ENCODE assay signal across 1 fruit fly cellular context in genomic region chr2L:16541733-16542132, dm6.
A peak's percentile ranks its signal among the peaks of the same experiment; 100 is the strongest.
TF ChIP-seq lines count a peak whose summit lies in the region.

No protein-coding gene starts in this region.

TF ChIP-seq in whole organism, embryonic, 481 proteins besides CTCF, POLR2A, EP300 and RAD21 (continued from another document):
- TF ChIP-seq HLHmδ (GFP tag; optimal IDR thresholded peaks at IDR 0.05; lab: Kevin White, UChicago) (no peak), Hmr (GFP tag; optimal IDR thresholded peaks at IDR 0.05; lab: Kevin White, UChicago) (peak; percentile 46), sens (GFP tag; lab: Kevin White, UChicago) (peak; percentile 80), fd96Cb (tag; optimal IDR thresholded peaks at IDR 0.05; lab: Kevin White, UChicago) (no peak), row (GFP tag; IDR thresholded peaks at IDR 0.05; lab: Robert Waterston, UW) (peak; percentile 63), lilli (GFP tag; optimal IDR thresholded peaks at IDR 0.05; lab: Kevin White, UChicago) (peak; percentile 16), Myb (GFP tag; optimal IDR thresholded peaks at IDR 0.05; lab: Kevin White, UChicago) (no peak), CG2116 (GFP tag; optimal IDR thresholded peaks at IDR 0.05; lab: Kevin White, UChicago) (no peak), CG7556 (GFP tag; optimal IDR thresholded peaks at IDR 0.05; lab: Kevin White, UChicago) (peak; percentile 28), dmrt11E (tag; optimal IDR thresholded peaks at IDR 0.05; lab: Kevin White, UChicago) (no peak), NC2α (GFP tag; optimal IDR thresholded peaks at IDR 0.05; lab: Kevin White, UChicago) (no peak), CG13287 (GFP tag; IDR thresholded peaks at IDR 0.05; lab: Robert Waterston, UW; ENCODE audit: partially characterized antibody) (no peak), CG9932 (GFP tag; IDR thresholded peaks at IDR 0.05; lab: Robert Waterston, UW) (peak; percentile 43), H2.0 (GFP tag; IDR thresholded peaks at IDR 0.05; lab: Robert Waterston, UW) (0 out of 2 replicates have a peak, but pooled peaks have one; percentile 24), lab (GFP tag; optimal IDR thresholded peaks at IDR 0.05; lab: Kevin White, UChicago) (peak; percentile 33), Meics (GFP tag; optimal IDR thresholded peaks at IDR 0.05; lab: Kevin White, UChicago) (peak; percentile 1), CG10147 (GFP tag; optimal IDR thresholded peaks at IDR 0.05; lab: Kevin White, UChicago) (peak; percentile 3), eve (GFP tag; optimal IDR thresholded peaks at IDR 0.05; lab: Kevin White, UChicago) (no peak), CG30403 (GFP tag; optimal IDR thresholded peaks at IDR 0.05; lab: Kevin White, UChicago) (peak; percentile 21), CG17568 (GFP tag; optimal IDR thresholded peaks at IDR 0.05; lab: Kevin White, UChicago) (no peak), bbx (GFP tag; IDR thresholded peaks at IDR 0.05; lab: Robert Waterston, UW; ENCODE audit: partially characterized antibody) (no peak), CG6854 (GFP tag; optimal IDR thresholded peaks at IDR 0.05; lab: Kevin White, UChicago) (peak; percentile 42), CG6813 (GFP tag; optimal IDR thresholded peaks at IDR 0.05; lab: Kevin White, UChicago) (peak; percentile 50), Pdp1 (GFP tag; optimal IDR thresholded peaks at IDR 0.05; lab: Kevin White, UChicago) (peak in 1 of 2 experiments; percentile 11), CG11504 (tag; optimal IDR thresholded peaks at IDR 0.05; lab: Kevin White, UChicago) (peak; percentile 26), Hmx (GFP tag; optimal IDR thresholded peaks at IDR 0.05; lab: Kevin White, UChicago) (no peak), Sin3A (optimal IDR thresholded peaks at IDR 0.05; lab: Kevin White, UChicago) (no peak), CG15269 (tag; optimal IDR thresholded peaks at IDR 0.05; lab: Kevin White, UChicago) (peak; percentile 16), bcd (GFP tag; optimal IDR thresholded peaks at IDR 0.05; lab: Kevin White, UChicago) (peak; percentile 7), nerfin-1 (tag; optimal IDR thresholded peaks at IDR 0.05; lab: Kevin White, UChicago) (no peak), Hr51 (GFP tag; optimal IDR thresholded peaks at IDR 0.05; lab: Kevin White, UChicago) (peak in 1 of 2 experiments; percentile 4), CG10366 (GFP tag; IDR thresholded peaks at IDR 0.05; lab: Robert Waterston, UW) (no peak), CG32532 (GFP tag; IDR thresholded peaks at IDR 0.05; lab: Robert Waterston, UW) (peak; percentile 44; the same call in 1 of the 2 replicates), Oli (tag; optimal IDR thresholded peaks at IDR 0.05; lab: Kevin White, UChicago) (peak; percentile 12), dmrt99B (tag; optimal IDR thresholded peaks at IDR 0.05; lab: Kevin White, UChicago) (peak; percentile 31), CoRest (tag; optimal IDR thresholded peaks at IDR 0.05; lab: Kevin White, UChicago) (peak; percentile 18), Rfx (GFP tag; IDR thresholded peaks at IDR 0.05; lab: Robert Waterston, UW) (peak; percentile 30; the same call in 1 of the 2 replicates), unc-4 (GFP tag; IDR thresholded peaks at IDR 0.05; lab: Robert Waterston, UW; ENCODE audit: partially characterized antibody) (no peak), dysf (GFP tag; IDR thresholded peaks at IDR 0.05; lab: Robert Waterston, UW) (peak; percentile 60; the same call in 2 of the 3 replicates), HmgZ (tag; optimal IDR thresholded peaks at IDR 0.05; lab: Kevin White, UChicago) (no peak), CG34376 (GFP tag; optimal IDR thresholded peaks at IDR 0.05; lab: Kevin White, UChicago) (no peak), CG3281 (GFP tag; optimal IDR thresholded peaks at IDR 0.05; lab: Kevin White, UChicago) (peak; percentile 2), E2f2 (GFP tag; IDR thresholded peaks at IDR 0.05; lab: Robert Waterston, UW) (peak; percentile 16; the same call in 1 of the 2 replicates), disco-r (GFP tag; optimal IDR thresholded peaks at IDR 0.05; lab: Kevin White, UChicago) (no peak), CG12659 (GFP tag; optimal IDR thresholded peaks at IDR 0.05; lab: Kevin White, UChicago) (peak; percentile 38), CG9727 (GFP tag; optimal IDR thresholded peaks at IDR 0.05; lab: Kevin White, UChicago) (peak; percentile 40), en (GFP tag; optimal IDR thresholded peaks at IDR 0.05; lab: Kevin White, UChicago) (no peak), CG6654 (GFP tag; optimal IDR thresholded peaks at IDR 0.05; lab: Kevin White, UChicago) (no peak), Antp (GFP tag; optimal IDR thresholded peaks at IDR 0.05; lab: Kevin White, UChicago) (no peak), ham (GFP tag; IDR thresholded peaks at IDR 0.05; lab: Robert Waterston, UW) (no peak), Med (GFP tag; lab: Kevin White, UChicago) (peak; percentile 27), CG18599 (GFP tag; optimal IDR thresholded peaks at IDR 0.05; lab: Kevin White, UChicago) (peak; percentile 38), CG10274 (GFP tag; optimal IDR thresholded peaks at IDR 0.05; lab: Kevin White, UChicago) (no peak), Atf6 (GFP tag; IDR thresholded peaks at IDR 0.05; lab: Robert Waterston, UW) (0 out of 2 replicates have a peak, but pooled peaks have one; percentile 32), CG3407 (GFP tag; optimal IDR thresholded peaks at IDR 0.05; lab: Kevin White, UChicago) (no peak), CG7963 (GFP tag; IDR thresholded peaks at IDR 0.05; lab: Robert Waterston, UW; ENCODE audit: partially characterized antibody) (no peak), CG8388 (GFP tag; optimal IDR thresholded peaks at IDR 0.05; lab: Kevin White, UChicago) (no peak), twi (tag; optimal IDR thresholded peaks at IDR 0.05; lab: Kevin White, UChicago) (no peak), zf30C (GFP tag; optimal IDR thresholded peaks at IDR 0.05; lab: Kevin White, UChicago) (peak; percentile 25), ken (GFP tag; IDR thresholded peaks at IDR 0.05; lab: Robert Waterston, UW) (0 out of 3 replicates have a peak, but pooled peaks have one; percentile 31), tll (GFP tag; optimal IDR thresholded peaks at IDR 0.05; lab: Kevin White, UChicago) (no peak), CG12299 (tag; optimal IDR thresholded peaks at IDR 0.05; lab: Kevin White, UChicago) (peak; percentile 11), Scr (GFP tag; IDR thresholded peaks at IDR 0.05; lab: Robert Waterston, UW; ENCODE audit: partially characterized antibody) (no peak), CG15514 (GFP tag; optimal IDR thresholded peaks at IDR 0.05; lab: Kevin White, UChicago) (peak; percentile 10), Ptx1 (GFP tag; IDR thresholded peaks at IDR 0.05; lab: Robert Waterston, UW) (peak; percentile 49), ci (GFP tag; IDR thresholded peaks at IDR 0.05; lab: Robert Waterston, UW) (0 out of 3 replicates have a peak, but pooled peaks have one; percentile 13), ase (GFP tag; IDR thresholded peaks at IDR 0.05; lab: Robert Waterston, UW) (no peak), nmo (GFP tag; optimal IDR thresholded peaks at IDR 0.05; lab: Kevin White, UChicago) (peak; percentile 18), CG11696 (GFP tag; IDR thresholded peaks at IDR 0.05; lab: Robert Waterston, UW) (no peak), Dbx (GFP tag; IDR thresholded peaks at IDR 0.05; lab: Robert Waterston, UW) (0 out of 3 replicates have a peak, but pooled peaks have one; percentile 26), hkb (optimal IDR thresholded peaks at IDR 0.05; lab: Kevin White, UChicago) (no peak), hkb (GFP tag; IDR thresholded peaks at IDR 0.05; lab: Robert Waterston, UW) (peak; percentile 25; the same call in 1 of the 2 replicates), CG6175 (GFP tag; IDR thresholded peaks at IDR 0.05; lab: Robert Waterston, UW) (no peak), CG17612 (GFP tag; IDR thresholded peaks at IDR 0.05; lab: Robert Waterston, UW) (no peak), caup (GFP tag; optimal IDR thresholded peaks at IDR 0.05; lab: Kevin White, UChicago; ENCODE audit: severe bottlenecking) (peak; percentile 12)
